Fruit fly (Drosophila melanogaster): ENCODE data around the gene CG10405.

The CG10405 gene

DNA sequence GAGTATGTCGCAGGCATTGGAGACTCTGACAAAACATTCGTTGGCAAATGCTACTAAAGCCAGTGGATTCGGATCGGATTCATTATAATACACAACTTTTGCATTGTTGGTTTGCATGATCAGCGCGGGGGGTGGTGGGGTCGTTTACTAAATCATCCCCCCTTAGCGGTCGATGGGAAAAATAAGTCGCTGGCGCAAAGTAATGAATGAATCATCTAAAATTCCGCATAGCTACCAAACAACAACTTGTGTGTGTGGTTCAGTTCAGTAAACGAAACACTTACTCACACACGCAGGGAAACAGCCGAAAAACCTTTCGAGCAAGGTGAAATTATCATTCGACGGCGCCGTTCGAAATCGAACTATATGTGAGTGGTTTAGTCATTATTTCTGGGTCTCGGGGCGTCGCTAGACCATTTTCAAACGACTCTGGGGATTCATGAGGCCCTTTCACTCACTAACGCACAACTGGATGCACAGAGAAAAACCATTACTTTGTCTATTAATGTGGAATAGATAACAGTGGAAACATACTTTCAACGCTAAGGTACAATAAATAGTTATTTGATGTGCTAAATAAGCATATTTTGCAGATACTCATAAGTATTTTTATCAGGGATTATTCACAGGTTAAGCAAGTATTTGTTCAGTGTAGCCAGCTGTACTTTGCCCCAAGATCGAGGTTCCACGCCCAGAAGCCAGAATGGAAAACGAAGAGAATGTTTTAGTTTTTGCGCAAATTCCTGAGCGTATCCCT lies 5.7 kb upstream of the CG10405 start (continued):
- TF ChIP-seq hkb (optimal IDR thresholded peaks at IDR 0.05), result no peak
- peak; percentile 79 for TF ChIP-seq hkb (GFP tag; IDR thresholded peaks at IDR 0.05)
- peak; percentile 65 for TF ChIP-seq CG2678 (tag; optimal IDR thresholded peaks at IDR 0.05)
- TF ChIP-seq bsh (GFP tag; optimal IDR thresholded peaks at IDR 0.05), result peak; percentile 91 to 96
- peak; percentile 92 for TF ChIP-seq CG12769 (tag; optimal IDR thresholded peaks at IDR 0.05)
- peak; percentile 63 for TF ChIP-seq Bdp1 (GFP tag; optimal IDR thresholded peaks at IDR 0.05)
- TF ChIP-seq Sry-β (GFP tag; optimal IDR thresholded peaks at IDR 0.05), result peak; percentile 41
- TF ChIP-seq lola (GFP tag; optimal IDR thresholded peaks at IDR 0.05), result no peak
- TF ChIP-seq sob (GFP tag; IDR thresholded peaks at IDR 0.05), result peak; percentile 66
- TF ChIP-seq tap (tag; optimal IDR thresholded peaks at IDR 0.05), result peak; percentile 79
- TF ChIP-seq Doc2 (GFP tag; IDR thresholded peaks at IDR 0.05), result no peak
- TF ChIP-seq CG32772 (GFP tag; IDR thresholded peaks at IDR 0.05), result peak; percentile 91
- peak; percentile 40 for TF ChIP-seq Atf-2 (GFP tag; optimal IDR thresholded peaks at IDR 0.05)
- no peak for TF ChIP-seq CkIIα-i1 (GFP tag; IDR thresholded peaks at IDR 0.05)
- no peak for TF ChIP-seq prd (optimal IDR thresholded peaks at IDR 0.05)
- TF ChIP-seq prd (GFP tag; IDR thresholded peaks at IDR 0.05), result peak; percentile 83
- peak; percentile 76 for TF ChIP-seq CG14441 (GFP tag; IDR thresholded peaks at IDR 0.05)
- peak; percentile 54 for TF ChIP-seq CG12299 (tag; optimal IDR thresholded peaks at IDR 0.05)
- TF ChIP-seq CG18599 (GFP tag; optimal IDR thresholded peaks at IDR 0.05), result peak; percentile 48
- TF ChIP-seq YL-1 (GFP tag; optimal IDR thresholded peaks at IDR 0.05), result no peak
- peak; percentile 48 for TF ChIP-seq CG8359 (GFP tag; optimal IDR thresholded peaks at IDR 0.05; ENCODE audit: borderline replicate concordance)
- peak; percentile 28 for TF ChIP-seq ssp (GFP tag; IDR thresholded peaks at IDR 0.05)
- TF ChIP-seq tio (GFP tag; optimal IDR thresholded peaks at IDR 0.05), result peak; percentile 51
- peak; percentile 83; the same call in 2 of the 3 replicates for TF ChIP-seq CG11456 (GFP tag; IDR thresholded peaks at IDR 0.05)
- no peak for TF ChIP-seq lov (optimal IDR thresholded peaks at IDR 0.05)
- peak; percentile 84 for TF ChIP-seq lov (GFP tag; IDR thresholded peaks at IDR 0.05)
- TF ChIP-seq CG34224 (GFP tag; IDR thresholded peaks at IDR 0.05; ENCODE audit: partially characterized antibody), result no peak
- peak; percentile 17; the same call in 2 of the 3 replicates for TF ChIP-seq CG34422 (GFP tag; IDR thresholded peaks at IDR 0.05)
- TF ChIP-seq CG9932 (GFP tag; IDR thresholded peaks at IDR 0.05), result peak; percentile 29; the same call in 1 of the 2 replicates
- peak; percentile 88 for TF ChIP-seq H15 (GFP tag; IDR thresholded peaks at IDR 0.05)
- TF ChIP-seq CG7357 (GFP tag; IDR thresholded peaks at IDR 0.05), result peak; percentile 55; the same call in 2 of the 3 replicates
- no peak for TF ChIP-seq CG7928 (GFP tag; optimal IDR thresholded peaks at IDR 0.05)
- peak; percentile 17; the same call in 1 of the 3 replicates for TF ChIP-seq Dbx (GFP tag; IDR thresholded peaks at IDR 0.05)
- TF ChIP-seq CG15269 (tag; optimal IDR thresholded peaks at IDR 0.05), result peak; percentile 56
- peak; percentile 43; the same call in 1 of the 2 replicates for TF ChIP-seq CG4360 (GFP tag; IDR thresholded peaks at IDR 0.05)
- no peak for TF ChIP-seq CG15073 (GFP tag; optimal IDR thresholded peaks at IDR 0.05)
- TF ChIP-seq ato (GFP tag; IDR thresholded peaks at IDR 0.05; ENCODE audit: partially characterized antibody), result no peak
- TF ChIP-seq CG14965 (GFP tag; optimal IDR thresholded peaks at IDR 0.05; ENCODE audit: borderline replicate concordance), result no peak
- TF ChIP-seq emc (GFP tag; optimal IDR thresholded peaks at IDR 0.05), result peak; percentile 47
- no peak for TF ChIP-seq btn (GFP tag; optimal IDR thresholded peaks at IDR 0.05)
- TF ChIP-seq nom (GFP tag; optimal IDR thresholded peaks at IDR 0.05), result peak; percentile 90
- TF ChIP-seq CG6854 (GFP tag; optimal IDR thresholded peaks at IDR 0.05), result no peak
- TF ChIP-seq CG18011 (GFP tag; optimal IDR thresholded peaks at IDR 0.05), result no peak
- peak; percentile 67 for TF ChIP-seq Fer1 (GFP tag; optimal IDR thresholded peaks at IDR 0.05)
- peak; percentile 80 for TF ChIP-seq slbo (GFP tag; IDR thresholded peaks at IDR 0.05)
- peak; percentile 56 for TF ChIP-seq Hmr (GFP tag; optimal IDR thresholded peaks at IDR 0.05)
- no peak for TF ChIP-seq mld (GFP tag; IDR thresholded peaks at IDR 0.05; ENCODE audit: partially characterized antibody)
- no peak for TF ChIP-seq CG13296 (GFP tag; optimal IDR thresholded peaks at IDR 0.05)
- TF ChIP-seq CG17802 (tag; optimal IDR thresholded peaks at IDR 0.05), result peak; percentile 77
